Fruit fly (Drosophila melanogaster): ENCODE results near the gene CG5866.

The CG5866 gene

dm6 chr3R:17385329-17386019 lies 30.1 kb upstream of the CG5866 start (continued):
- TF ChIP-seq CG12071 (GFP tag; optimal IDR thresholded peaks at IDR 0.05) (peak; percentile 23), wek (GFP tag; optimal IDR thresholded peaks at IDR 0.05) (peak; percentile 46), yki (optimal IDR thresholded peaks at IDR 0.05) (no peak), toy (GFP tag; IDR thresholded peaks at IDR 0.05) (no peak), CG14014 (GFP tag; IDR thresholded peaks at IDR 0.05) (peak; percentile 66), CG14050 (GFP tag; IDR thresholded peaks at IDR 0.05) (peak; percentile 20; the same call in 2 of the 3 replicates), CG13775 (GFP tag; optimal IDR thresholded peaks at IDR 0.05) (peak; percentile 38), pfk (GFP tag; optimal IDR thresholded peaks at IDR 0.05) (peak; percentile 43), CG1602 (GFP tag; optimal IDR thresholded peaks at IDR 0.05) (no peak), CG1603 (tag; optimal IDR thresholded peaks at IDR 0.05) (peak; percentile 91), Dbx (GFP tag; IDR thresholded peaks at IDR 0.05) (peak; percentile 79), CG10321 (GFP tag; IDR thresholded peaks at IDR 0.05) (0 out of 2 replicates have a peak, but pooled peaks have one; percentile 7), Mad (GFP tag; optimal IDR thresholded peaks at IDR 0.05) (peak; percentile 55), tap (tag; optimal IDR thresholded peaks at IDR 0.05) (no peak), D (optimal IDR thresholded peaks at IDR 0.05) (no peak), D (GFP tag; optimal IDR thresholded peaks at IDR 0.05) (no peak), sens (GFP tag) (peak; percentile 90), Opbp (GFP tag; IDR thresholded peaks at IDR 0.05; ENCODE audit: partially characterized antibody) (peak; percentile 72), CG10274 (GFP tag; optimal IDR thresholded peaks at IDR 0.05) (peak; percentile 18), Spps (tag; optimal IDR thresholded peaks at IDR 0.05) (no peak), gcm2 (GFP tag; optimal IDR thresholded peaks at IDR 0.05) (peak; percentile 3), nom (GFP tag; optimal IDR thresholded peaks at IDR 0.05) (peak; percentile 47), wdn (GFP tag; IDR thresholded peaks at IDR 0.05) (no peak), Atf-2 (GFP tag; optimal IDR thresholded peaks at IDR 0.05) (peak; percentile 34), CG13624 (GFP tag; optimal IDR thresholded peaks at IDR 0.05) (peak; percentile 80), h (optimal IDR thresholded peaks at IDR 0.05) (no peak), CG7928 (GFP tag; optimal IDR thresholded peaks at IDR 0.05) (peak; percentile 96), ind (GFP tag; optimal IDR thresholded peaks at IDR 0.05) (peak; percentile 62), ap (GFP tag; IDR thresholded peaks at IDR 0.05) (no peak), bcd (GFP tag; optimal IDR thresholded peaks at IDR 0.05) (peak; percentile 50), gcm (GFP tag; optimal IDR thresholded peaks at IDR 0.05) (no peak), nmo (GFP tag; optimal IDR thresholded peaks at IDR 0.05) (peak; percentile 35), pita (GFP tag; optimal IDR thresholded peaks at IDR 0.05) (no peak), br (optimal IDR thresholded peaks at IDR 0.05) (no peak), Blimp-1 (GFP tag; optimal IDR thresholded peaks at IDR 0.05) (peak; percentile 21), CG5953 (GFP tag; IDR thresholded peaks at IDR 0.05) (no peak), CG10209 (GFP tag; optimal IDR thresholded peaks at IDR 0.05) (no peak), Pdp1 (GFP tag; optimal IDR thresholded peaks at IDR 0.05) (peak; percentile 34 to 81), jing (GFP tag; optimal IDR thresholded peaks at IDR 0.05) (peak; percentile 23), H2.0 (GFP tag; IDR thresholded peaks at IDR 0.05) (no peak), CG1529 (GFP tag; optimal IDR thresholded peaks at IDR 0.05) (no peak), Ssrp (tag; optimal IDR thresholded peaks at IDR 0.05) (no peak), nau (GFP tag; optimal IDR thresholded peaks at IDR 0.05) (peak; percentile 17), CG14965 (GFP tag; optimal IDR thresholded peaks at IDR 0.05; ENCODE audit: borderline replicate concordance) (no peak), Sry-β (GFP tag; optimal IDR thresholded peaks at IDR 0.05) (no peak), Ptx1 (GFP tag; IDR thresholded peaks at IDR 0.05) (peak; percentile 58; the same call in 1 of the 2 replicates), CG11560 (tag; IDR thresholded peaks at IDR 0.05) (no peak), Hmr (GFP tag; optimal IDR thresholded peaks at IDR 0.05) (peak; percentile 83), CG12219 (GFP tag; optimal IDR thresholded peaks at IDR 0.05) (peak; percentile 19), tup (GFP tag; optimal IDR thresholded peaks at IDR 0.05) (peak; percentile 63), CG34376 (GFP tag; optimal IDR thresholded peaks at IDR 0.05) (peak; percentile 63)
